Worm (Caenorhabditis elegans) whole organism, L2 larva: ENCODE results near the gene T09A5.5.

Source experiments
- C34F6.9 ChIP-seq: fragments of 150-350 bp; optimal IDR thresholded peaks from 2 replicates; lab custom pipeline; 2014; ENCODE audit warnings: missing biosample characterization, missing genetic modification characterization
- R02D3.7 ChIP-seq: fragments of 150-350 bp; optimal IDR thresholded peaks from 2 replicates; lab custom pipeline; 2014; ENCODE audit warnings: missing biosample characterization, missing genetic modification characterization
- Y55F3AM.14 ChIP-seq: fragments of 200-800 bp; sonication (Bioruptor generic); optimal IDR thresholded peaks from 2 replicates; lab custom pipeline; 2018; ENCODE audit warnings: mild to moderate bottlenecking, missing genetic modification characterization, missing compliant biosample characterization
- ZK546.5 ChIP-seq: sonication (generic microtip); optimal IDR thresholded peaks from 2 replicates; lab custom pipeline; 2017; ENCODE audit warnings: missing biosample characterization, missing genetic modification characterization
- alr-1 ChIP-seq: fragments of 150-350 bp; optimal IDR thresholded peaks from 2 replicates; lab custom pipeline; 2014; ENCODE audit warnings: missing biosample characterization, missing genetic modification characterization
- ama-1 ChIP-seq: fragments of 150-350 bp; optimal IDR thresholded peaks from 2 replicates; lab custom pipeline; 2018; ENCODE audit warnings: inconsistent platforms
- blmp-1 ChIP-seq: sonication (generic microtip); optimal IDR thresholded peaks from 2 replicates; lab custom pipeline; 2017; ENCODE audit warnings: missing genetic modification characterization, mild to moderate bottlenecking, missing compliant biosample characterization, antibody characterized with exemption, moderate library complexity; ENCODE audit not compliant: insufficient read depth
- ceh-16 ChIP-seq: fragments of 150-350 bp; optimal IDR thresholded peaks from 2 replicates; lab custom pipeline; 2014; ENCODE audit warnings: missing biosample characterization, missing genetic modification characterization
- ceh-82 ChIP-seq: fragments of 150-350 bp; optimal IDR thresholded peaks from 2 replicates; lab custom pipeline; 2014; ENCODE audit warnings: missing biosample characterization, missing genetic modification characterization
- crh-2 ChIP-seq: sonication (generic microtip); optimal IDR thresholded peaks from 2 replicates; lab custom pipeline; 2017; ENCODE audit warnings: missing biosample characterization, missing genetic modification characterization
- dmd-4 ChIP-seq: sonication (generic microtip); optimal IDR thresholded peaks from 2 replicates; lab custom pipeline; 2017; ENCODE audit warnings: missing biosample characterization, missing genetic modification characterization
- egl-27 ChIP-seq: sonication (generic microtip); optimal IDR thresholded peaks from 3 replicates; lab custom pipeline; 2017; ENCODE audit warnings: missing biosample characterization, missing genetic modification reagents, missing genetic modification characterization
- elt-1 ChIP-seq: fragments of 150-350 bp; optimal IDR thresholded peaks from 2 replicates; lab custom pipeline; 2014; ENCODE audit warnings: missing biosample characterization, missing genetic modification characterization
- elt-3 ChIP-seq: sonication (generic microtip); optimal IDR thresholded peaks from 2 replicates; lab custom pipeline; 2017; ENCODE audit warnings: missing biosample characterization, missing genetic modification characterization
- fos-1 ChIP-seq: fragments of 150-350 bp; optimal IDR thresholded peaks from 2 replicates; lab custom pipeline; 2014; ENCODE audit warnings: missing biosample characterization, missing genetic modification characterization
- gmeb-1 ChIP-seq: fragments of 150-350 bp; optimal IDR thresholded peaks from 2 replicates; lab custom pipeline; 2014; ENCODE audit warnings: missing biosample characterization, missing genetic modification characterization
- lin-11 ChIP-seq: fragments of 150-350 bp; sonication (generic microtip); optimal IDR thresholded peaks from 2 replicates; lab custom pipeline; 2014; ENCODE audit warnings: missing biosample characterization, missing genetic modification characterization, inconsistent platforms, mixed read lengths
- lin-13 ChIP-seq: fragments of 150-350 bp; optimal IDR thresholded peaks from 2 replicates; lab custom pipeline; 2014; ENCODE audit warnings: missing biosample characterization, missing genetic modification reagents, missing genetic modification characterization
- lin-39 ChIP-seq: fragments of 150-350 bp; optimal IDR thresholded peaks from 2 replicates; lab custom pipeline; 2014; ENCODE audit warnings: missing biosample characterization, missing genetic modification reagents, missing genetic modification characterization
- lsy-2 ChIP-seq, 2 experiments: fragments of 150-350 bp in 1 of 2; sonication (generic microtip) in 1 of 2; optimal IDR thresholded peaks; 2 replicates each; lab custom pipeline; 2014 to 2017; ENCODE audit warnings: missing biosample characterization in 2 of 2, missing genetic modification characterization in 2 of 2
- mab-5 ChIP-seq: fragments of 150-350 bp; optimal IDR thresholded peaks from 2 replicates; lab custom pipeline; 2014; ENCODE audit warnings: missing biosample characterization, missing genetic modification characterization
- mbf-1 ChIP-seq: sonication (generic microtip); optimal IDR thresholded peaks from 2 replicates; lab custom pipeline; 2017; ENCODE audit warnings: missing biosample characterization, missing genetic modification characterization
- mdl-1 ChIP-seq, 2 experiments: fragments of 150-350 bp in 1 of 2; sonication (generic microtip) in 1 of 2; optimal IDR thresholded peaks; 2 replicates each; lab custom pipeline; 2017; ENCODE audit warnings: missing biosample characterization in 2 of 2, missing genetic modification characterization in 2 of 2
- nhr-10 ChIP-seq: sonication (generic microtip); optimal IDR thresholded peaks from 2 replicates; lab custom pipeline; 2017; ENCODE audit warnings: missing biosample characterization, missing genetic modification characterization
- nhr-11 ChIP-seq: fragments of 150-350 bp; optimal IDR thresholded peaks from 2 replicates; lab custom pipeline; 2014; ENCODE audit warnings: missing biosample characterization, missing genetic modification characterization
- nhr-12 ChIP-seq: fragments of 150-350 bp; optimal IDR thresholded peaks from 2 replicates; lab custom pipeline; 2014; ENCODE audit warnings: missing biosample characterization, missing genetic modification characterization
- nhr-129 ChIP-seq: fragments of 150-350 bp; optimal IDR thresholded peaks from 2 replicates; lab custom pipeline; 2014; ENCODE audit warnings: missing biosample characterization, missing genetic modification characterization
- nhr-21 ChIP-seq: fragments of 150-350 bp; optimal IDR thresholded peaks from 2 replicates; lab custom pipeline; 2014; ENCODE audit warnings: missing biosample characterization, missing genetic modification characterization
- nhr-23 ChIP-seq: fragments of 150-350 bp; optimal IDR thresholded peaks from 2 replicates; lab custom pipeline; 2014; ENCODE audit warnings: missing biosample characterization, missing genetic modification reagents, missing genetic modification characterization
- nhr-237 ChIP-seq: fragments of 150-350 bp; optimal IDR thresholded peaks from 2 replicates; lab custom pipeline; 2014; ENCODE audit warnings: missing biosample characterization, missing genetic modification characterization
- nhr-25 ChIP-seq: fragments of 150-350 bp; sonication (generic microtip); optimal IDR thresholded peaks from 3 replicates; lab custom pipeline; 2014; ENCODE audit warnings: missing biosample characterization, missing genetic modification characterization
- nhr-77 ChIP-seq: fragments of 150-350 bp; optimal IDR thresholded peaks from 2 replicates; lab custom pipeline; 2014; ENCODE audit warnings: missing biosample characterization, missing genetic modification characterization
- peb-1 ChIP-seq: fragments of 150-350 bp; optimal IDR thresholded peaks from 2 replicates; lab custom pipeline; 2014; ENCODE audit warnings: missing biosample characterization, missing genetic modification characterization
- sem-4 ChIP-seq: fragments of 150-350 bp; optimal IDR thresholded peaks from 2 replicates; lab custom pipeline; 2014; ENCODE audit warnings: missing biosample characterization, missing genetic modification reagents, missing genetic modification characterization
- skn-1 ChIP-seq: sonication (generic microtip); optimal IDR thresholded peaks from 2 replicates; lab custom pipeline; 2017; ENCODE audit warnings: missing biosample characterization, missing genetic modification characterization
- sma-3 ChIP-seq: sonication (generic microtip); optimal IDR thresholded peaks from 2 replicates; lab custom pipeline; 2016; ENCODE audit warnings: missing genetic modification reagents, missing genetic modification characterization, missing compliant biosample characterization
- sma-9 ChIP-seq, 2 experiments: fragments of 150-350 bp in 1 of 2; sonication (generic microtip) in 1 of 2; optimal IDR thresholded peaks; 2 replicates each; lab custom pipeline; 2014 to 2016; ENCODE audit warnings: missing genetic modification characterization in 2 of 2, mild to moderate bottlenecking in 1 of 2, missing biosample characterization in 1 of 2, missing compliant biosample characterization in 1 of 2, missing genetic modification reagents in 1 of 2, moderate library complexity in 1 of 2
- unc-39 ChIP-seq: fragments of 150-350 bp; optimal IDR thresholded peaks from 2 replicates; lab custom pipeline; 2014; ENCODE audit warnings: missing biosample characterization, missing genetic modification characterization
- unc-55 ChIP-seq: fragments of 150-350 bp; sonication (generic microtip); optimal IDR thresholded peaks from 3 replicates; lab custom pipeline; 2014; ENCODE audit warnings: missing biosample characterization, missing genetic modification reagents, missing genetic modification characterization
- unc-62 ChIP-seq: fragments of 150-350 bp; optimal IDR thresholded peaks from 2 replicates; lab custom pipeline; 2014; ENCODE audit warnings: missing biosample characterization, missing genetic modification reagents, missing genetic modification characterization
- zag-1 ChIP-seq: fragments of 150-350 bp; optimal IDR thresholded peaks from 2 replicates; lab custom pipeline; 2014; ENCODE audit warnings: missing biosample characterization, missing genetic modification characterization
- ztf-1 ChIP-seq: fragments of 200-800 bp; sonication (Bioruptor generic); conservative IDR thresholded peaks from 2 replicates; pipeline ENCODE4 v1.3.6; 2022; ENCODE audit warnings: missing genetic modification characterization, missing compliant biosample characterization
- ztf-11 ChIP-seq: sonication (generic microtip); optimal IDR thresholded peaks from 2 replicates; lab custom pipeline; 2017; ENCODE audit warnings: missing biosample characterization, missing genetic modification characterization
- ztf-4 ChIP-seq: fragments of 150-350 bp; optimal IDR thresholded peaks from 2 replicates; lab custom pipeline; 2014; ENCODE audit warnings: missing biosample characterization, missing genetic modification characterization

The T09A5.5 gene

ce11 chrII:7893648-7894047, 40.1 kb upstream of the T09A5.5 start:
- no peak for TF ChIP-seq sem-4 (tag; lab: Kevin White, UChicago)
- no peak for TF ChIP-seq nhr-21 (tag; lab: Kevin White, UChicago)
- no peak for TF ChIP-seq elt-3 (tag; lab: Kevin White, UChicago)
- TF ChIP-seq ZK546.5 (tag; lab: Kevin White, UChicago), result no peak
- TF ChIP-seq sma-9 (GFP tag; optimal IDR thresholded peaks at IDR 0.05; lab: Kevin White, UChicago), result peak; percentile 13
- no peak for TF ChIP-seq sma-9 (tag; optimal IDR thresholded peaks at IDR 0.05; lab: Kevin White, UChicago)
- no peak for TF ChIP-seq unc-55
- no peak for TF ChIP-seq gmeb-1 (tag; lab: Kevin White, UChicago)
- TF ChIP-seq, all 48 proteins: peak for 1

DNA sequence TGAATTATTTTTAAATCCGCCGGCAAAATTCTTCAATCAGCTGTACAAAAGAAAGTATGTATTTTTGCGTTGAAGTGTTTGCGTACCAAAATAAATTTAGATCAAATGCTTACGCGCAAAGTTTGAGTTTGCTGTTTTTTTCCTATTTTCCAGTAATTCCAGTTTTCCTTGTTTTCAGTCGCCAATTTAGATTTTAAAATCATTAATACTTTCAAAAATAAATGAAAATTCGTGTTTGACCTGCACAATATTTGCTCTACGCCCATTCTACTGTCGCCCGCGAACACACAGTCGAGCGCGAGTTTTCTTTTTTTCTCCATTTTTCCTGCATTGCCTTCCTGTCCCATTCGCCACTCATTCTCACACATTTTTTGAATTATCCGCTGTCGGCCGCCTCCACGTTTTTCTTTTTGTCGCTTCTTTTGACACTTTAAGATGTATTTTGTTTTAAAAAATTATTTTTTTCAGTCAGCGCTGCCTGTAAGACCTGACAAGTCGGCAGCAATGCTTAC, 39.2 kb upstream of the T09A5.5 start, which contains the start of gene ptc-1:
Gene ptc-1 (plus strand): TSS at position 462 of the 512 bp plus-strand sequence.
- TF ChIP-seq nhr-23 (tag; lab: Kevin White, UChicago), result no peak
- no peak for TF ChIP-seq egl-27 (tag; lab: Kevin White, UChicago)
- TF ChIP-seq blmp-1, result no peak
- no peak for TF ChIP-seq lin-13
- TF ChIP-seq fos-1 (tag; lab: Kevin White, UChicago), result no peak
- no peak for TF ChIP-seq nhr-237 (tag; lab: Kevin White, UChicago)
- no peak for TF ChIP-seq elt-1 (tag; lab: Kevin White, UChicago)
- no peak for TF ChIP-seq ztf-4 (tag; lab: Kevin White, UChicago)
- TF ChIP-seq sma-3 (GFP tag; lab: Kevin White, UChicago), result no peak
- no peak for TF ChIP-seq R02D3.7
- no peak for TF ChIP-seq lsy-2 (tag; optimal IDR thresholded peaks at IDR 0.05; lab: Kevin White, UChicago)
- no peak for TF ChIP-seq peb-1 (tag; lab: Kevin White, UChicago)
- TF ChIP-seq nhr-11, result no peak
- no peak for TF ChIP-seq elt-3 (tag; lab: Kevin White, UChicago)
- no peak for TF ChIP-seq ceh-82
- TF ChIP-seq lin-11 (tag; lab: Kevin White, UChicago), result no peak

DNA sequence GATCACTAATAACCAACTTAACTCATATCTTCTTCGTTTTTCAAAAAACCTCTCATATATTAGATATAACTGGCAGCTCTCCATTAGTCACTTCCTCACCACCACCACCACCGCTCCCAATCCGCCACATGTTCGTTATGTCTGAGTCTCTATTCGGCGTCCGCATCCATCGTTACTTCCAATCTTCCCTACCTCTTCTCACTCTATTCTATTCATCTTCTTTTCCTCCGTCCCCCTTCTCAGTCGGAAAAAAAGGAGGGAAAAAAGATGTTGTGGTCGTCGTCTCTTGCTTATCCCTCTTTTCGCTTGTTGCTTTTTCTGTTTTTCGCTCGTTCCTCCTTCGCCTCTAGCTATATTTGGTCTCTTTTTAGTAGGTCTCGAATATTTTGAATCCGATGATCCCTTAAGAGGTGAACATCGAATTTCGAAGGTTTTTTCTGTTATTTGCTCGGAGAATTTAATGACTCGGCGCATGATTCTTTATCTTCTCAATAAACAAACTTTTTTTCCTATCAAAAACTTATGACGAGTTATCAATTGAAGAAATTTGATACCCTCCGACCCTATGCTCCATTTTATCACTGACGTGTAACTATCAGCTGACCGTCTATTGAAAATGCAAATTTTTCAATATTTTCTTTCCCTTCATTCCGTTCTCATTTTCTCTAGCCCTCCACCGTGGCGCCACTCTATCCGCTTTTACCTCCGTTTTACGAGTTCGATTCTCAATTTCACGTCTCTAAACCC, 38.5 kb upstream of the T09A5.5 start:
- TF ChIP-seq skn-1 (no peak), nhr-12 (tag; lab: Kevin White, UChicago) (no peak), lin-11 (tag; lab: Kevin White, UChicago) (peak; percentile 40), nhr-10 (tag; lab: Kevin White, UChicago) (no peak), nhr-21 (tag; lab: Kevin White, UChicago) (no peak), nhr-25 (tag; lab: Kevin White, UChicago) (peak; percentile 2), ceh-82 (no peak), elt-1 (tag; lab: Kevin White, UChicago) (no peak), unc-62 (GFP tag; lab: Kevin White, UChicago) (no peak), ama-1 (lab: Kevin White, UChicago) (peak; percentile 60), mab-5 (peak; percentile 64), nhr-23 (tag; lab: Kevin White, UChicago) (no peak), Y55F3AM.14 (GFP tag; lab: Kevin White, UChicago) (peak; percentile 40), alr-1 (tag; lab: Kevin White, UChicago) (no peak), lin-39 (tag; lab: Kevin White, UChicago) (peak; percentile 22), R02D3.7 (no peak), dmd-4 (no peak), nhr-11 (no peak), nhr-77 (tag; lab: Kevin White, UChicago) (no peak), unc-55 (peak; percentile 85), ceh-16 (tag; lab: Kevin White, UChicago) (no peak), ztf-11 (tag; lab: Kevin White, UChicago) (no peak), lsy-2 (tag; optimal IDR thresholded peaks at IDR 0.05; lab: Kevin White, UChicago) (peak in 1 of 2 experiments; percentile 54), sma-3 (GFP tag; lab: Kevin White, UChicago) (no peak), nhr-129 (tag; lab: Kevin White, UChicago) (peak; percentile 59), mbf-1 (tag; lab: Kevin White, UChicago) (no peak), crh-2 (tag; lab: Kevin White, UChicago) (peak; percentile 67), unc-39 (tag; lab: Kevin White, UChicago) (no peak), C34F6.9 (tag; lab: Kevin White, UChicago) (peak; percentile 64), zag-1 (peak; percentile 50), sma-9 (GFP tag; optimal IDR thresholded peaks at IDR 0.05; lab: Kevin White, UChicago) (peak; percentile 29), sma-9 (tag; optimal IDR thresholded peaks at IDR 0.05; lab: Kevin White, UChicago) (no peak), mdl-1 (tag; optimal IDR thresholded peaks at IDR 0.05; lab: Kevin White, UChicago) (no peak), ztf-4 (tag; lab: Kevin White, UChicago) (peak; percentile 69), ZK546.5 (tag; lab: Kevin White, UChicago) (no peak), blmp-1 (no peak), elt-3 (tag; lab: Kevin White, UChicago) (no peak), peb-1 (tag; lab: Kevin White, UChicago) (no peak), gmeb-1 (tag; lab: Kevin White, UChicago) (no peak), lin-13 (peak; percentile 32), ztf-1 (GFP tag; lab: Robert Waterston, UW) (no peak), egl-27 (tag; lab: Kevin White, UChicago) (no peak), fos-1 (tag; lab: Kevin White, UChicago) (peak; percentile 80)
